Worm (Caenorhabditis elegans): Measurements from ENCODE around the gene apc-10.

ce11 chrV:10410030-10410713 lies 16.0 kb downstream of the apc-10 start, which contains the start of gene F15H10.12:
- TF ChIP-seq ama-1 (optimal IDR thresholded peaks at IDR 0.05) = no peak
- no peak for TF ChIP-seq nhr-11 (tag; optimal IDR thresholded peaks at IDR 0.05)
- no peak for TF ChIP-seq tbx-2 (tag; optimal IDR thresholded peaks at IDR 0.05)
- TF ChIP-seq pha-4 (tag; optimal IDR thresholded peaks at IDR 0.05) = no peak
- no peak for TF ChIP-seq lim-6 (tag; optimal IDR thresholded peaks at IDR 0.05)
- no peak for TF ChIP-seq elt-2 (tag; optimal IDR thresholded peaks at IDR 0.05)
